Worm (Caenorhabditis elegans) whole organism, young adult: ENCODE measurements around the gene hpo-19.

Experiments used
- C17E4.6 ChIP-seq: fragments of 200-800 bp; sonication (Bioruptor generic); IDR thresholded peaks from 2 replicates; pipeline ENCODE4 v1.3.6; 2022; ENCODE audit warnings: missing genetic modification reagents, missing genetic modification characterization, missing compliant biosample characterization
- D2030.7 ChIP-seq: fragments of 200-800 bp; sonication (Bioruptor generic); IDR thresholded peaks from 2 replicates; pipeline ENCODE4 v1.3.6; 2022; ENCODE audit warnings: missing genetic modification reagents, missing genetic modification characterization, missing compliant biosample characterization
- F55B11.4 ChIP-seq: sonication (generic microtip); optimal IDR thresholded peaks from 2 replicates; lab custom pipeline; 2016; ENCODE audit warnings: missing compliant biosample characterization, missing genetic modification characterization, borderline replicate concordance; ENCODE audit not compliant: insufficient read depth
- F57A8.1 ChIP-seq: fragments of 200-800 bp; sonication (Bioruptor generic); optimal IDR thresholded peaks from 2 replicates; lab custom pipeline; 2018; ENCODE audit warnings: mild to moderate bottlenecking, missing genetic modification characterization, moderate library complexity, missing compliant biosample characterization
- F57C9.4 ChIP-seq: sonication (generic microtip); optimal IDR thresholded peaks from 2 replicates; lab custom pipeline; 2017; ENCODE audit warnings: mild to moderate bottlenecking, missing genetic modification characterization, missing compliant biosample characterization
- T07F8.4 ChIP-seq: sonication (generic microtip); optimal IDR thresholded peaks from 2 replicates; lab custom pipeline; 2016; ENCODE audit warnings: mild to moderate bottlenecking, missing genetic modification characterization, moderate library complexity, missing compliant biosample characterization
- Y53F4B.3 ChIP-seq: fragments of 200-800 bp; sonication (Bioruptor generic); IDR thresholded peaks from 2 replicates; pipeline ENCODE4 v1.3.6; 2022; ENCODE audit warnings: missing genetic modification reagents, missing genetic modification characterization, missing compliant biosample characterization
- Y53G8AR.9 ChIP-seq: fragments of 200-800 bp; sonication (Bioruptor generic); conservative IDR thresholded peaks from 2 replicates; pipeline ENCODE4 v1.3.6; 2022; ENCODE audit warnings: missing genetic modification reagents, missing genetic modification characterization, missing compliant biosample characterization
- Y56A3A.18 ChIP-seq: fragments of 200-800 bp; sonication (Bioruptor generic); IDR thresholded peaks from 2 replicates; pipeline ENCODE4 v1.3.6; 2022; ENCODE audit warnings: missing genetic modification reagents, missing genetic modification characterization, missing compliant biosample characterization
- Y67H2A.10 ChIP-seq: fragments of 200-800 bp; sonication (Bioruptor generic); conservative IDR thresholded peaks from 2 replicates; pipeline ENCODE4 v1.3.6; 2022; ENCODE audit warnings: missing genetic modification reagents, missing genetic modification characterization, missing compliant biosample characterization
- Y95B8A.8 ChIP-seq: fragments of 200-800 bp; sonication (Bioruptor generic); IDR thresholded peaks from 2 replicates; pipeline ENCODE4 v1.3.6; 2022; ENCODE audit warnings: missing genetic modification reagents, missing genetic modification characterization, missing compliant biosample characterization
- ama-1 ChIP-seq, 3 experiments: fragments of 150-350 bp in 1 of 3; sonication (generic microtip) in 2 of 3; optimal IDR thresholded peaks; 2 replicates each; lab custom pipeline; 2014 to 2018; ENCODE audit warnings: missing biosample characterization in 2 of 3, missing genetic modification characterization in 2 of 3, missing genetic modification reagents in 2 of 3
- attf-6 ChIP-seq: fragments of 200-800 bp; sonication (Bioruptor generic); IDR thresholded peaks from 2 replicates; pipeline ENCODE4 v1.3.6; 2022; ENCODE audit warnings: missing genetic modification reagents, missing genetic modification characterization, missing compliant biosample characterization
- bed-1 ChIP-seq: fragments of 200-800 bp; sonication (Bioruptor generic); IDR thresholded peaks from 2 replicates; pipeline ENCODE4 v1.3.6; 2022; ENCODE audit warnings: missing genetic modification reagents, missing genetic modification characterization, missing compliant biosample characterization
- ccch-3 ChIP-seq: fragments of 200-800 bp; sonication (Bioruptor generic); optimal IDR thresholded peaks from 2 replicates; lab custom pipeline; 2018; ENCODE audit warnings: mild to moderate bottlenecking, missing genetic modification characterization, missing compliant biosample characterization
- cebp-1 ChIP-seq, 2 experiments: fragments of 200-800 bp in 1 of 2; sonication (Bioruptor generic) in 1 of 2; sonication (generic microtip) in 1 of 2; IDR thresholded peaks in 1 of 2; optimal IDR thresholded peaks in 1 of 2; 2 replicates each; pipeline versions ENCODE4 v1.3.6 to Lab custom; 2017 to 2022; ENCODE audit warnings: missing compliant biosample characterization in 2 of 2, missing genetic modification characterization in 2 of 2, mild to moderate bottlenecking in 1 of 2, missing genetic modification reagents in 1 of 2, moderate library complexity in 1 of 2
- ceh-79 ChIP-seq: sonication (generic microtip); optimal IDR thresholded peaks from 2 replicates; lab custom pipeline; 2017; ENCODE audit warnings: mild to moderate bottlenecking, missing genetic modification characterization, missing compliant biosample characterization
- chd-7 ChIP-seq: sonication (generic microtip); optimal IDR thresholded peaks from 2 replicates; lab custom pipeline; 2016; ENCODE audit warnings: mild to moderate bottlenecking, missing genetic modification characterization, moderate library complexity, missing compliant biosample characterization
- efl-1 ChIP-seq: fragments of 150-350 bp; optimal IDR thresholded peaks from 2 replicates; lab custom pipeline; 2014; ENCODE audit warnings: missing biosample characterization, missing genetic modification reagents, missing genetic modification characterization
- egrh-3 ChIP-seq: fragments of 200-800 bp; sonication (Bioruptor generic); IDR thresholded peaks from 2 replicates; pipeline ENCODE4 v1.3.6; 2022; ENCODE audit warnings: missing genetic modification reagents, missing genetic modification characterization, missing compliant biosample characterization
- ekl-4 ChIP-seq: fragments of 200-800 bp; sonication (Bioruptor generic); IDR thresholded peaks from 2 replicates; pipeline ENCODE4 v1.3.6; 2022; ENCODE audit warnings: missing genetic modification reagents, missing genetic modification characterization, missing compliant biosample characterization
- hmg-1.2 ChIP-seq: fragments of 200-800 bp; sonication (Bioruptor generic); IDR thresholded peaks from 2 replicates; pipeline ENCODE4 v1.3.6; 2022; ENCODE audit warnings: missing genetic modification reagents, missing genetic modification characterization, missing compliant biosample characterization
- hsf-1 ChIP-seq: fragments of 200-800 bp; sonication (Bioruptor generic); IDR thresholded peaks from 2 replicates; pipeline ENCODE4 v1.3.6; 2022; ENCODE audit warnings: missing genetic modification reagents, missing genetic modification characterization, missing compliant biosample characterization
- lin-26 ChIP-seq: fragments of 200-800 bp; sonication (Bioruptor generic); IDR thresholded peaks from 2 replicates; pipeline ENCODE4 v1.3.6; 2022; ENCODE audit warnings: missing genetic modification reagents, missing genetic modification characterization, missing compliant biosample characterization
- lsy-27 ChIP-seq: sonication (generic microtip); optimal IDR thresholded peaks from 2 replicates; lab custom pipeline; 2017; ENCODE audit warnings: missing genetic modification characterization, mild to moderate bottlenecking, missing compliant biosample characterization, antibody characterized with exemption, missing genotype, borderline replicate concordance; ENCODE audit not compliant: insufficient read depth
- madf-10 ChIP-seq: sonication (generic microtip); optimal IDR thresholded peaks from 2 replicates; lab custom pipeline; 2016; ENCODE audit warnings: mild to moderate bottlenecking, missing genetic modification characterization, missing compliant biosample characterization
- madf-3 ChIP-seq: fragments of 200-800 bp; sonication (Bioruptor generic); IDR thresholded peaks from 2 replicates; pipeline ENCODE4 v1.3.6; 2022; ENCODE audit warnings: missing genetic modification reagents, missing genetic modification characterization, missing compliant biosample characterization
- madf-6 ChIP-seq: fragments of 200-800 bp; sonication (Bioruptor generic); IDR thresholded peaks from 2 replicates; pipeline ENCODE4 v1.3.6; 2022; ENCODE audit warnings: missing genetic modification reagents, missing genetic modification characterization, missing compliant biosample characterization
- madf-8 ChIP-seq: fragments of 200-800 bp; sonication (Bioruptor generic); conservative IDR thresholded peaks from 2 replicates; pipeline ENCODE4 v1.3.6; 2022; ENCODE audit warnings: missing genetic modification reagents, missing genetic modification characterization, missing compliant biosample characterization
- mcd-1 ChIP-seq: fragments of 200-800 bp; sonication (Bioruptor generic); IDR thresholded peaks from 2 replicates; pipeline ENCODE4 v1.3.6; 2022; ENCODE audit warnings: missing genetic modification reagents, missing genetic modification characterization, missing compliant biosample characterization
- mxl-1 ChIP-seq: sonication (generic microtip); optimal IDR thresholded peaks from 2 replicates; lab custom pipeline; 2016; ENCODE audit warnings: missing genetic modification characterization, missing compliant biosample characterization
- nfya-1 ChIP-seq: sonication (generic microtip); optimal IDR thresholded peaks from 2 replicates; lab custom pipeline; 2017; ENCODE audit warnings: antibody characterized with exemption, missing compliant biosample characterization, missing genetic modification characterization, borderline replicate concordance; ENCODE audit not compliant: insufficient read depth
- nfyb-1 ChIP-seq: fragments of 200-800 bp; sonication (Bioruptor generic); IDR thresholded peaks from 2 replicates; pipeline ENCODE4 v1.3.6; 2022; ENCODE audit warnings: missing genetic modification reagents, missing genetic modification characterization, missing compliant biosample characterization
- pbrm-1 ChIP-seq: fragments of 200-800 bp; sonication (Bioruptor generic); IDR thresholded peaks from 2 replicates; pipeline ENCODE4 v1.3.6; 2022; ENCODE audit warnings: missing genetic modification reagents, missing genetic modification characterization, missing compliant biosample characterization
- rcor-1 ChIP-seq: fragments of 200-800 bp; sonication (Bioruptor generic); IDR thresholded peaks from 2 replicates; pipeline ENCODE4 v1.3.6; 2022; ENCODE audit warnings: missing genetic modification reagents, missing genetic modification characterization, missing compliant biosample characterization
- repo-1 ChIP-seq: sonication (generic microtip); optimal IDR thresholded peaks from 2 replicates; lab custom pipeline; 2017; ENCODE audit warnings: mild to moderate bottlenecking, missing genetic modification characterization, missing compliant biosample characterization
- snpc-1.3 ChIP-seq: sonication (generic microtip); optimal IDR thresholded peaks from 2 replicates; lab custom pipeline; 2017; ENCODE audit warnings: missing genetic modification characterization, mild to moderate bottlenecking, missing compliant biosample characterization, antibody characterized with exemption, moderate library complexity, missing genotype, missing genetic modification reagents; ENCODE audit not compliant: insufficient read depth
- snpc-3.4 ChIP-seq: sonication (generic microtip); optimal IDR thresholded peaks from 2 replicates; lab custom pipeline; 2017; ENCODE audit warnings: missing genetic modification characterization, mild to moderate bottlenecking, missing compliant biosample characterization, antibody characterized with exemption, moderate library complexity, missing genotype, missing genetic modification reagents
- snpc-4 ChIP-seq, 5 experiments: fragments of 150-350 bp in 1 of 5; sonication (generic microtip) in 4 of 5; optimal IDR thresholded peaks; 2 replicates each; lab custom pipeline; 2014 to 2018; ENCODE audit warnings: missing genetic modification characterization in 5 of 5, missing biosample characterization in 3 of 5, antibody characterized with exemption in 2 of 5, mild to moderate bottlenecking in 2 of 5, missing compliant biosample characterization in 2 of 5, missing genotype in 2 of 5, moderate library complexity in 2 of 5, missing genetic modification reagents in 1 of 5
- tbx-9 ChIP-seq: sonication (generic microtip); optimal IDR thresholded peaks from 2 replicates; lab custom pipeline; 2016; ENCODE audit warnings: borderline replicate concordance, missing genetic modification characterization, inconsistent platforms, missing compliant biosample characterization
- zfh-2 ChIP-seq: fragments of 200-800 bp; sonication (Bioruptor generic); conservative IDR thresholded peaks from 2 replicates; pipeline ENCODE4 v1.3.6; 2022; ENCODE audit warnings: missing genetic modification reagents, missing genetic modification characterization, missing compliant biosample characterization
- zim-3 ChIP-seq: sonication (generic microtip); optimal IDR thresholded peaks from 2 replicates; lab custom pipeline; 2017; ENCODE audit warnings: mild to moderate bottlenecking, missing genetic modification characterization, moderate library complexity, missing compliant biosample characterization
- ztf-25 ChIP-seq: fragments of 200-800 bp; sonication (Bioruptor generic); IDR thresholded peaks from 2 replicates; pipeline ENCODE4 v1.3.6; 2022; ENCODE audit warnings: missing genetic modification reagents, missing genetic modification characterization, missing compliant biosample characterization
- ztf-28 ChIP-seq: fragments of 200-800 bp; sonication (Bioruptor generic); IDR thresholded peaks from 2 replicates; pipeline ENCODE4 v1.3.6; 2022; ENCODE audit warnings: missing genetic modification reagents, missing genetic modification characterization, missing compliant biosample characterization

hpo-19 gene

ce11 chrV:6425927-6426326 lies 10.5 kb upstream of the hpo-19 start, which contains the start of gene T05H4.11 (continued):
- TF ChIP-seq cebp-1 (GFP tag; IDR thresholded peaks at IDR 0.05; lab: Robert Waterston, UW) (no peak), cebp-1 (tag; optimal IDR thresholded peaks at IDR 0.05; lab: Kevin White, UChicago) (peak; percentile 20), ceh-79 (tag; lab: Kevin White, UChicago) (peak; percentile 21), Y67H2A.10 (GFP tag; lab: Robert Waterston, UW) (no peak), ama-1 (optimal IDR thresholded peaks at IDR 0.05; lab: Kevin White, UChicago) (peak; percentile 13), ama-1 (GFP tag; optimal IDR thresholded peaks at IDR 0.05; lab: Kevin White, UChicago) (no peak), hsf-1 (GFP tag; lab: Robert Waterston, UW) (no peak), lsy-27 (tag; lab: Kevin White, UChicago) (no peak), Y53G8AR.9 (no peak), snpc-4 (GFP tag; optimal IDR thresholded peaks at IDR 0.05; lab: Kevin White, UChicago) (no peak), snpc-4 (tag; optimal IDR thresholded peaks at IDR 0.05; lab: Kevin White, UChicago) (no peak), ztf-28 (GFP tag; lab: Robert Waterston, UW) (no peak), tbx-9 (tag; lab: Kevin White, UChicago) (no peak), snpc-3.4 (tag; lab: Kevin White, UChicago) (peak; percentile 0), pbrm-1 (GFP tag; lab: Robert Waterston, UW) (peak; percentile 43; the same call in 1 of the 2 replicates), F57A8.1 (no peak), hmg-1.2 (GFP tag; lab: Robert Waterston, UW) (no peak), nfya-1 (tag; lab: Kevin White, UChicago) (no peak), D2030.7 (no peak), Y53F4B.3 (GFP tag; lab: Robert Waterston, UW) (no peak), mxl-1 (tag; lab: Kevin White, UChicago) (no peak), snpc-1.3 (tag; lab: Kevin White, UChicago) (no peak), Y56A3A.18 (GFP tag; lab: Robert Waterston, UW) (no peak), ccch-3 (GFP tag; lab: Kevin White, UChicago) (no peak), C17E4.6 (GFP tag; lab: Robert Waterston, UW) (no peak), F55B11.4 (tag; lab: Kevin White, UChicago) (no peak), ztf-25 (GFP tag; lab: Robert Waterston, UW) (no peak), madf-10 (tag; lab: Kevin White, UChicago) (no peak), rcor-1 (no peak), madf-8 (0 out of 2 replicates have a peak, but pooled peaks have one; percentile 8), Y95B8A.8 (no peak), T07F8.4 (tag; lab: Kevin White, UChicago) (no peak)

- TF ChIP-seq nfyb-1 (GFP tag; lab: Robert Waterston, UW) (peak; percentile 12; the same call in 1 of the 2 replicates), hsf-1 (GFP tag; lab: Robert Waterston, UW) (peak; percentile 69; the same call in 1 of the 2 replicates), zim-3 (tag; lab: Kevin White, UChicago) (peak; percentile 20), madf-6 (GFP tag; lab: Robert Waterston, UW) (peak; percentile 48; the same call in 1 of the 2 replicates), chd-7 (tag; lab: Kevin White, UChicago) (peak; percentile 20), attf-6 (GFP tag; lab: Robert Waterston, UW) (0 out of 2 replicates have a peak, but pooled peaks have one; percentile 15), lin-26 (GFP tag; lab: Robert Waterston, UW) (peak; percentile 46; the same call in 1 of the 2 replicates), egrh-3 (GFP tag; lab: Robert Waterston, UW) (peak; percentile 39), madf-3 (GFP tag; lab: Robert Waterston, UW) (peak; percentile 74; the same call in 1 of the 2 replicates), F57C9.4 (tag; lab: Kevin White, UChicago) (no peak), zfh-2 (GFP tag; lab: Robert Waterston, UW) (peak; percentile 63), mcd-1 (GFP tag; lab: Robert Waterston, UW) (no peak), ekl-4 (GFP tag; lab: Robert Waterston, UW) (peak; percentile 34; the same call in 1 of the 2 replicates), efl-1 (GFP tag; lab: Kevin White, UChicago) (no peak), ama-1 (optimal IDR thresholded peaks at IDR 0.05; lab: Kevin White, UChicago) (no peak), ama-1 (GFP tag; optimal IDR thresholded peaks at IDR 0.05; lab: Kevin White, UChicago) (peak in 1 of 2 experiments; percentile 20), repo-1 (tag; lab: Kevin White, UChicago) (no peak), Y95B8A.8 (0 out of 2 replicates have a peak, but pooled peaks have one; percentile 24), ccch-3 (GFP tag; lab: Kevin White, UChicago) (no peak), bed-1 (no peak), Y53G8AR.9 (0 out of 2 replicates have a peak, but pooled peaks have one; percentile 50)
Observed at ce11 chrV:6426843-6427242, 9.6 kb upstream of the hpo-19 start, which contains the start of gene atp-4. atp-4 (minus strand) TSS chrV:6427112.
